Fruit fly (Drosophila melanogaster) whole organism, wandering third instar larva: ENCODE measurements around the gene Hr38.

Experiments used
- CG9705 ChIP-seq: fragments of 200-800 bp; sonication (Bioruptor generic); optimal IDR thresholded peaks from 2 replicates; lab custom pipeline; 2018; ENCODE audit warnings: missing biosample characterization, mild to moderate bottlenecking, missing genetic modification characterization
- HLH106 ChIP-seq: fragments of 200-800 bp; optimal IDR thresholded peaks from 3 replicates; lab custom pipeline; 2019; ENCODE audit warnings: missing biosample characterization, mild to moderate bottlenecking, missing genetic modification characterization, moderate library complexity
- br ChIP-seq: fragments of 200-800 bp; sonication (Bioruptor generic); optimal IDR thresholded peaks from 2 replicates; lab custom pipeline; 2016; ENCODE audit warnings: missing biosample characterization, missing genetic modification characterization
- dl ChIP-seq, 2 experiments: fragments of 175-275, 200-275 bp in 1 of 2; fragments of 200-275 bp in 1 of 2; sonication (Bioruptor generic); optimal IDR thresholded peaks; lab custom pipeline; 2018; ENCODE audit warnings: mild to moderate bottlenecking in 2 of 2, missing biosample characterization in 2 of 2, missing genetic modification characterization in 2 of 2, moderate library complexity in 2 of 2; ENCODE audit not compliant: partially characterized antibody in 2 of 2, insufficient read depth in 1 of 2
- ey ChIP-seq: fragments of 200-800 bp; sonication (Bioruptor generic); optimal IDR thresholded peaks from 2 replicates; lab custom pipeline; 2016; ENCODE audit warnings: missing biosample characterization, missing genetic modification characterization
- h ChIP-seq: fragments of 200-800 bp; sonication (Bioruptor generic); optimal IDR thresholded peaks from 3 replicates; lab custom pipeline; 2016; ENCODE audit warnings: missing biosample characterization, mild to moderate bottlenecking, missing genetic modification characterization
- pan ChIP-seq: fragments of >200 bp; optimal IDR thresholded peaks from 2 replicates; lab custom pipeline; 2017
- usp ChIP-seq: fragments of >200 bp; optimal IDR thresholded peaks from 2 replicates; lab custom pipeline; 2017; ENCODE audit warnings: missing biosample characterization, missing genetic modification characterization

- no peak for TF ChIP-seq br
- TF ChIP-seq ey (GFP tag; lab: Kevin White, UChicago), result no peak
- TF ChIP-seq pan, result no peak
- no peak for TF ChIP-seq usp
- TF ChIP-seq HLH106, result no peak
- TF ChIP-seq dl (GFP tag; optimal IDR thresholded peaks at IDR 0.05; lab: Kevin White, UChicago; ENCODE audit: insufficient read depth in 1 of 2, partially characterized antibody in 2 of 2), result no peak
- no peak for TF ChIP-seq h (GFP tag; lab: Kevin White, UChicago)
- TF ChIP-seq CG9705, result no peak
Observed at dm6 chr2L:20720011-20720410, 5.6 kb upstream of the Hr38 start.
